Worm (Caenorhabditis elegans) whole organism, L4 larva: ENCODE measurements around the gene ulp-1.

ENCODE experiments used
- F37D6.2 ChIP-seq: sonication (generic microtip); optimal IDR thresholded peaks from 2 replicates; lab custom pipeline; 2016; ENCODE audit warnings: mild to moderate bottlenecking, missing genetic modification characterization, missing compliant biosample characterization
- F44E2.7 ChIP-seq: fragments of 200-800 bp; sonication (Bioruptor generic); IDR thresholded peaks from 2 replicates; pipeline ENCODE4 v2.1.2; 2022; ENCODE audit warnings: missing genetic modification characterization, missing compliant biosample characterization
- F49E8.2 ChIP-seq: sonication (generic microtip); optimal IDR thresholded peaks from 2 replicates; lab custom pipeline; 2016; ENCODE audit warnings: missing compliant biosample characterization, mild to moderate bottlenecking, missing genetic modification characterization, borderline replicate concordance
- T26A8.4 ChIP-seq: fragments of 200-800 bp; sonication (Bioruptor generic); IDR thresholded peaks from 2 replicates; pipeline ENCODE4 v1.3.6; 2022; ENCODE audit warnings: missing genetic modification characterization, missing compliant biosample characterization
- Y5F2A.4 ChIP-seq: fragments of 200-800 bp; sonication (Bioruptor generic); optimal IDR thresholded peaks from 2 replicates; lab custom pipeline; 2018; ENCODE audit warnings: mild to moderate bottlenecking, missing genetic modification characterization, missing compliant biosample characterization
- ZK337.2 ChIP-seq: fragments of 200-800 bp; sonication (Bioruptor generic); IDR thresholded peaks from 2 replicates; pipeline ENCODE4 v1.3.6; 2022; ENCODE audit warnings: missing genetic modification reagents, missing genetic modification characterization, missing compliant biosample characterization
- aha-1 ChIP-seq: fragments of 150-350 bp; peaks from one replicate; lab custom pipeline; 2014; ENCODE audit warnings: missing biosample characterization, missing genetic modification characterization
- ama-1 ChIP-seq: fragments of 150-350 bp; optimal IDR thresholded peaks from 2 replicates; lab custom pipeline; 2014; ENCODE audit warnings: inconsistent platforms, mixed read lengths
- ceh-32 ChIP-seq: sonication (generic microtip); optimal IDR thresholded peaks from 2 replicates; lab custom pipeline; 2016; ENCODE audit warnings: mild to moderate bottlenecking, missing genetic modification characterization, missing compliant biosample characterization; ENCODE audit not compliant: poor library complexity
- ceh-82 ChIP-seq: sonication (generic microtip); optimal IDR thresholded peaks from 2 replicates; lab custom pipeline; 2017; ENCODE audit warnings: missing biosample characterization, missing genetic modification characterization
- ctbp-1 ChIP-seq: fragments of 200-800 bp; sonication (Bioruptor generic); IDR thresholded peaks from 2 replicates; pipeline ENCODE4 v1.3.6; 2022; ENCODE audit warnings: missing genetic modification reagents, missing genetic modification characterization, missing compliant biosample characterization
- daf-8 ChIP-seq: fragments of 200-800 bp; sonication (Bioruptor generic); IDR thresholded peaks from 2 replicates; pipeline ENCODE4 v1.3.6; 2022; ENCODE audit warnings: missing genetic modification characterization, missing compliant biosample characterization
- dmd-8 ChIP-seq: fragments of 200-800 bp; sonication (Bioruptor generic); IDR thresholded peaks from 2 replicates; pipeline ENCODE4 v1.3.6; 2022; ENCODE audit warnings: missing genetic modification characterization, missing compliant biosample characterization
- dmd-9 ChIP-seq: fragments of 200-800 bp; sonication (Bioruptor generic); IDR thresholded peaks from 2 replicates; pipeline ENCODE4 v1.3.6; 2022; ENCODE audit warnings: missing genetic modification reagents, missing genetic modification characterization, missing compliant biosample characterization
- dpl-1 ChIP-seq: fragments of 150-350 bp; optimal IDR thresholded peaks from 2 replicates; lab custom pipeline; 2014; ENCODE audit warnings: missing biosample characterization, missing genetic modification reagents, missing genetic modification characterization
- duxl-1 ChIP-seq: sonication (generic microtip); optimal IDR thresholded peaks from 2 replicates; lab custom pipeline; 2016; ENCODE audit warnings: mild to moderate bottlenecking, missing genetic modification characterization, moderate library complexity, missing compliant biosample characterization; ENCODE audit not compliant: poor library complexity
- dve-1 ChIP-seq: sonication (generic microtip); optimal IDR thresholded peaks from 2 replicates; lab custom pipeline; 2017; ENCODE audit warnings: antibody characterized with exemption, mild to moderate bottlenecking, missing genetic modification characterization, missing compliant biosample characterization; ENCODE audit not compliant: insufficient read depth
- fkh-10 ChIP-seq: fragments of 150-350 bp; optimal IDR thresholded peaks from 2 replicates; lab custom pipeline; 2014; ENCODE audit warnings: missing biosample characterization, missing genetic modification reagents, missing genetic modification characterization
- fos-1 ChIP-seq: fragments of 150-350 bp; optimal IDR thresholded peaks from 2 replicates; lab custom pipeline; 2014; ENCODE audit warnings: missing biosample characterization, missing genetic modification characterization
- hif-1 ChIP-seq, 2 experiments: sonication (generic microtip); optimal IDR thresholded peaks; 2 replicates each; lab custom pipeline; 2016 to 2017; ENCODE audit warnings: missing compliant biosample characterization in 2 of 2, missing genetic modification characterization in 2 of 2, missing genetic modification reagents in 2 of 2, missing genotype in 2 of 2, mild to moderate bottlenecking in 1 of 2
- hlh-11 ChIP-seq: fragments of 200-800 bp; sonication (Bioruptor generic); optimal IDR thresholded peaks from 2 replicates; lab custom pipeline; 2018; ENCODE audit warnings: mild to moderate bottlenecking, missing genetic modification characterization, missing compliant biosample characterization
- hlh-30 ChIP-seq: sonication (generic microtip); optimal IDR thresholded peaks from 2 replicates; lab custom pipeline; 2017; ENCODE audit warnings: antibody characterized with exemption, mild to moderate bottlenecking, missing genetic modification characterization, missing compliant biosample characterization; ENCODE audit not compliant: insufficient read depth
- lin-1 ChIP-seq: fragments of 200-800 bp; sonication (Bioruptor generic); IDR thresholded peaks from 2 replicates; pipeline ENCODE4 v1.3.6; 2022; ENCODE audit warnings: missing genetic modification reagents, missing genetic modification characterization, missing compliant biosample characterization
- lin-38 ChIP-seq: fragments of 200-800 bp; sonication (Bioruptor generic); IDR thresholded peaks from 2 replicates; pipeline ENCODE4 v1.3.6; 2022; ENCODE audit warnings: missing genetic modification reagents, missing genetic modification characterization, missing compliant biosample characterization
- lin-39 ChIP-seq: fragments of 150-350 bp; optimal IDR thresholded peaks from 2 replicates; lab custom pipeline; 2014; ENCODE audit warnings: missing biosample characterization, missing genetic modification reagents, missing genetic modification characterization
- lir-3 ChIP-seq: sonication (generic microtip); optimal IDR thresholded peaks from 2 replicates; lab custom pipeline; 2016; ENCODE audit warnings: mild to moderate bottlenecking, missing genetic modification characterization, missing compliant biosample characterization
- mep-1 ChIP-seq: fragments of 150-350 bp; sonication (generic microtip); optimal IDR thresholded peaks from 3 replicates; lab custom pipeline; 2014; ENCODE audit warnings: missing biosample characterization, missing genetic modification characterization
- mxl-3 ChIP-seq: fragments of 200-800 bp; sonication (Bioruptor generic); optimal IDR thresholded peaks from 2 replicates; lab custom pipeline; 2018; ENCODE audit warnings: mild to moderate bottlenecking, missing genetic modification characterization, missing compliant biosample characterization
- nhr-11 ChIP-seq: fragments of 150-350 bp; optimal IDR thresholded peaks from 2 replicates; lab custom pipeline; 2014; ENCODE audit warnings: missing biosample characterization, missing genetic modification characterization
- nhr-111 ChIP-seq: fragments of 200-800 bp; sonication (Bioruptor generic); optimal IDR thresholded peaks from 2 replicates; lab custom pipeline; 2018; ENCODE audit warnings: mild to moderate bottlenecking, missing genetic modification characterization, missing compliant biosample characterization
- nhr-237 ChIP-seq: sonication (generic microtip); optimal IDR thresholded peaks from 2 replicates; lab custom pipeline; 2017; ENCODE audit warnings: missing biosample characterization, missing genetic modification characterization
- nhr-41 ChIP-seq: fragments of 200-800 bp; sonication (Bioruptor generic); IDR thresholded peaks from 2 replicates; pipeline ENCODE4 v1.3.6; 2022; ENCODE audit warnings: missing genetic modification reagents, missing genetic modification characterization, missing compliant biosample characterization
- nhr-42 ChIP-seq: fragments of 200-800 bp; sonication (Bioruptor generic); IDR thresholded peaks from 2 replicates; pipeline ENCODE4 v1.3.6; 2022; ENCODE audit warnings: missing genetic modification characterization, missing compliant biosample characterization
- nhr-48 ChIP-seq: sonication (generic microtip); optimal IDR thresholded peaks from 2 replicates; lab custom pipeline; 2016; ENCODE audit warnings: mild to moderate bottlenecking, missing genetic modification characterization, missing compliant biosample characterization
- nhr-6 ChIP-seq: fragments of 150-350 bp; optimal IDR thresholded peaks from 2 replicates; lab custom pipeline; 2014; ENCODE audit warnings: missing biosample characterization, missing genetic modification characterization
- nhr-76 ChIP-seq: fragments of 150-350 bp; optimal IDR thresholded peaks from 2 replicates; lab custom pipeline; 2014; ENCODE audit warnings: missing biosample characterization, missing genetic modification characterization
- nhr-77 ChIP-seq: fragments of 150-350 bp; optimal IDR thresholded peaks from 2 replicates; lab custom pipeline; 2014; ENCODE audit warnings: missing biosample characterization, missing genetic modification characterization
- pha-4 ChIP-seq, 2 experiments: fragments of 150-350 bp in 1 of 2; fragments of 200-800 bp in 1 of 2; sonication (Bioruptor generic) in 1 of 2; IDR thresholded peaks in 1 of 2; optimal IDR thresholded peaks in 1 of 2; 2 replicates each; pipeline versions ENCODE4 v1.3.6 to Lab custom; 2014 to 2022; ENCODE audit warnings: missing genetic modification characterization in 2 of 2, missing genetic modification reagents in 2 of 2, missing biosample characterization in 1 of 2, missing compliant biosample characterization in 1 of 2
- saeg-2 ChIP-seq: fragments of 200-800 bp; sonication (Bioruptor generic); IDR thresholded peaks from 2 replicates; pipeline ENCODE4 v1.3.6; 2022; ENCODE audit warnings: missing genetic modification reagents, missing genetic modification characterization, missing compliant biosample characterization
- sdz-12 ChIP-seq: fragments of 200-800 bp; sonication (Bioruptor generic); optimal IDR thresholded peaks from 2 replicates; lab custom pipeline; 2018; ENCODE audit warnings: mild to moderate bottlenecking, missing genetic modification characterization, missing compliant biosample characterization
- set-16 ChIP-seq: fragments of 200-800 bp; sonication (Bioruptor generic); IDR thresholded peaks from 2 replicates; pipeline ENCODE4 v1.3.6; 2022; ENCODE audit warnings: missing genetic modification reagents, missing genetic modification characterization, missing compliant biosample characterization
- spr-3 ChIP-seq: fragments of 200-800 bp; sonication (Bioruptor generic); optimal IDR thresholded peaks from 2 replicates; lab custom pipeline; 2018; ENCODE audit warnings: mild to moderate bottlenecking, missing genetic modification characterization, missing compliant biosample characterization
- unc-39 ChIP-seq: sonication (generic microtip); optimal IDR thresholded peaks from 2 replicates; lab custom pipeline; 2017; ENCODE audit warnings: missing biosample characterization, missing genetic modification characterization
- vab-7 ChIP-seq: fragments of 200-800 bp; sonication (Bioruptor generic); IDR thresholded peaks from 2 replicates; pipeline ENCODE4 v1.3.6; 2022; ENCODE audit warnings: missing genetic modification reagents, missing genetic modification characterization, missing compliant biosample characterization
- zag-1 ChIP-seq: fragments of 150-350 bp; optimal IDR thresholded peaks from 2 replicates; lab custom pipeline; 2014; ENCODE audit warnings: missing biosample characterization, missing genetic modification characterization
- zfp-2 ChIP-seq: sonication (generic microtip); optimal IDR thresholded peaks from 2 replicates; lab custom pipeline; 2016; ENCODE audit warnings: mild to moderate bottlenecking, missing genetic modification characterization, missing compliant biosample characterization
- zip-11 ChIP-seq: fragments of 200-800 bp; sonication (Bioruptor generic); IDR thresholded peaks from 2 replicates; pipeline ENCODE4 v1.3.6; 2022; ENCODE audit warnings: missing genetic modification characterization, missing compliant biosample characterization
- zip-2 ChIP-seq: fragments of 150-350 bp; optimal IDR thresholded peaks from 2 replicates; lab custom pipeline; 2014; ENCODE audit warnings: missing biosample characterization, missing genetic modification characterization
- ztf-7 ChIP-seq: fragments of 150-350 bp; optimal IDR thresholded peaks from 2 replicates; lab custom pipeline; 2014; ENCODE audit warnings: missing biosample characterization, missing genetic modification characterization

Gene ulp-1

ce11 chrIII:5140559-5140958 lies 29.0 kb downstream of the ulp-1 start (continued):
- no peak for TF ChIP-seq T26A8.4 (GFP tag; lab: Robert Waterston, UW)
- TF ChIP-seq F44E2.7 (GFP tag; lab: Robert Waterston, UW) = no peak
- no peak for TF ChIP-seq lin-38 (GFP tag; lab: Robert Waterston, UW)
- TF ChIP-seq ceh-32 (tag; lab: Kevin White, UChicago) = no peak
- no peak for TF ChIP-seq ZK337.2 (GFP tag; lab: Robert Waterston, UW)
- TF ChIP-seq nhr-48 = no peak
- TF ChIP-seq mxl-3 = peak; percentile 58
- no peak for TF ChIP-seq hif-1 (tag; optimal IDR thresholded peaks at IDR 0.05; lab: Kevin White, UChicago)
- TF ChIP-seq vab-7 (GFP tag; lab: Robert Waterston, UW) = no peak
- TF ChIP-seq ztf-7 (tag; lab: Kevin White, UChicago) = no peak
- TF ChIP-seq zfp-2 = no peak
- TF ChIP-seq F49E8.2 = no peak
- TF ChIP-seq unc-39 (tag; lab: Kevin White, UChicago) = no peak
- no peak for TF ChIP-seq zip-2 (tag; lab: Kevin White, UChicago)
- peak; percentile 25 for TF ChIP-seq hlh-30 (tag; lab: Kevin White, UChicago)
- TF ChIP-seq daf-8 (GFP tag; lab: Robert Waterston, UW) = no peak
- TF ChIP-seq lin-1 (GFP tag; lab: Robert Waterston, UW) = no peak
- no peak for TF ChIP-seq zag-1 (tag; lab: Kevin White, UChicago)
- no peak for TF ChIP-seq nhr-6
- no peak for TF ChIP-seq dpl-1 (GFP tag; lab: Kevin White, UChicago)
- no peak for TF ChIP-seq spr-3
- TF ChIP-seq dmd-8 (GFP tag; lab: Robert Waterston, UW) = no peak
- no peak for TF ChIP-seq sdz-12 (GFP tag; lab: Kevin White, UChicago)
- TF ChIP-seq nhr-11 (tag; lab: Kevin White, UChicago) = no peak
- TF ChIP-seq saeg-2 = no peak
- no peak for TF ChIP-seq nhr-77
- TF ChIP-seq F37D6.2 (tag; lab: Kevin White, UChicago) = no peak
- no peak for TF ChIP-seq nhr-76 (tag; lab: Kevin White, UChicago)
- TF ChIP-seq lir-3 (tag; lab: Kevin White, UChicago) = no peak
- TF ChIP-seq fkh-10 (GFP tag; lab: Kevin White, UChicago) = no peak
- no peak for TF ChIP-seq duxl-1 (tag; lab: Kevin White, UChicago)
- TF ChIP-seq nhr-237 (tag; lab: Kevin White, UChicago) = no peak
- TF ChIP-seq ama-1 = no peak
- no peak for TF ChIP-seq fos-1
- TF ChIP-seq nhr-41 (GFP tag; lab: Robert Waterston, UW) = no peak
- no peak for TF ChIP-seq pha-4 (GFP tag; IDR thresholded peaks at IDR 0.05; lab: Robert Waterston, UW)
- TF ChIP-seq pha-4 (tag; optimal IDR thresholded peaks at IDR 0.05; lab: Kevin White, UChicago) = no peak
- TF ChIP-seq hlh-11 (tag; lab: Kevin White, UChicago) = peak; percentile 65
- TF ChIP-seq nhr-111 (GFP tag; lab: Kevin White, UChicago) = no peak
- no peak for TF ChIP-seq dve-1
- no peak for TF ChIP-seq mep-1
- TF ChIP-seq ctbp-1 (GFP tag; lab: Robert Waterston, UW) = no peak
- no peak for TF ChIP-seq zip-11 (GFP tag; lab: Robert Waterston, UW)
- no peak for TF ChIP-seq ceh-82 (tag; lab: Kevin White, UChicago)
- no peak for TF ChIP-seq lin-39 (tag; lab: Kevin White, UChicago)
- TF ChIP-seq Y5F2A.4 (GFP tag; lab: Kevin White, UChicago) = no peak
- TF ChIP-seq aha-1 (tag; lab: Kevin White, UChicago) = peak; percentile 89
- TF ChIP-seq set-16 (GFP tag; lab: Robert Waterston, UW) = no peak
- no peak for TF ChIP-seq dmd-9 (GFP tag; lab: Robert Waterston, UW)
- no peak for TF ChIP-seq nhr-42 (GFP tag; lab: Robert Waterston, UW)
- TF ChIP-seq, all 104 proteins: peak for 10
